Fruit fly (Drosophila melanogaster) whole organism, embryonic: ENCODE results near the gene CG6051.
A peak's percentile ranks its signal among the peaks of the same experiment; 100 is the strongest.

Experiments
- Abd-B ChIP-seq: fragments of 200-800 bp; sonication (Bioruptor generic); optimal IDR thresholded peaks from 2 replicates; lab custom pipeline; 2018; ENCODE audit warnings: missing biosample characterization, mild to moderate bottlenecking, missing genetic modification characterization, moderate library complexity
- Atf3 ChIP-seq: fragments of 200-800 bp; sonication (Bioruptor generic); optimal IDR thresholded peaks from 3 replicates; lab custom pipeline; 2016; ENCODE audit warnings: missing biosample characterization, missing genetic modification characterization
- Bteb2 ChIP-seq: fragments of 200-800 bp; sonication (Bioruptor generic); optimal IDR thresholded peaks from 2 replicates; lab custom pipeline; 2016; ENCODE audit warnings: missing biosample characterization, missing genetic modification characterization
- CG10267 ChIP-seq: fragments of 200-800 bp; sonication (Bioruptor generic); optimal IDR thresholded peaks from 2 replicates; lab custom pipeline; 2018; ENCODE audit warnings: missing biosample characterization, mild to moderate bottlenecking, missing genetic modification characterization, moderate library complexity
- CG10462 ChIP-seq: fragments of 200-800 bp; sonication (Bioruptor generic); optimal IDR thresholded peaks from 2 replicates; lab custom pipeline; 2016; ENCODE audit warnings: missing biosample characterization, missing genetic modification characterization
- CG10959 ChIP-seq: fragments of 200-800 bp; sonication (Bioruptor generic); IDR thresholded peaks from 2 replicates; pipeline ENCODE4 v1.3.6; 2022; ENCODE audit warnings: missing biosample characterization, missing genetic modification characterization
- CG12219 ChIP-seq: fragments of 200-800 bp; sonication (Bioruptor generic); optimal IDR thresholded peaks from 3 replicates; lab custom pipeline; 2018; ENCODE audit warnings: missing biosample characterization, mild to moderate bottlenecking, missing genetic modification characterization
- CG1233 ChIP-seq: fragments of 200-800 bp; sonication (Bioruptor generic); optimal IDR thresholded peaks from 4 replicates; lab custom pipeline; 2018; ENCODE audit warnings: missing biosample characterization, mild to moderate bottlenecking, missing genetic modification characterization
- CG13775 ChIP-seq: fragments of 200-800 bp; sonication (Bioruptor generic); optimal IDR thresholded peaks from 3 replicates; lab custom pipeline; 2017; ENCODE audit warnings: missing biosample characterization, mild to moderate bottlenecking, missing genetic modification characterization
- CG16863 ChIP-seq: fragments of 200-800 bp; sonication (Bioruptor generic); optimal IDR thresholded peaks from 3 replicates; lab custom pipeline; 2016; ENCODE audit warnings: missing biosample characterization, missing genetic modification characterization
- CG2889 ChIP-seq: fragments of 200-800 bp; sonication (Bioruptor generic); IDR thresholded peaks from 3 replicates; pipeline ENCODE4 v1.3.6; 2022; ENCODE audit warnings: missing biosample characterization, missing genetic modification characterization
- CG30403 ChIP-seq: fragments of 200-800 bp; sonication (Bioruptor generic); optimal IDR thresholded peaks from 3 replicates; lab custom pipeline; 2016; ENCODE audit warnings: missing biosample characterization, missing genetic modification characterization
- CG3163 ChIP-seq: fragments of 200-800 bp; sonication (Bioruptor generic); optimal IDR thresholded peaks from 3 replicates; lab custom pipeline; 2016; ENCODE audit warnings: missing biosample characterization, missing genetic modification characterization
- CG4360 ChIP-seq: fragments of 200-800 bp; sonication (Bioruptor generic); IDR thresholded peaks from 2 replicates; pipeline ENCODE4 v1.3.6; 2022; ENCODE audit warnings: missing biosample characterization, missing genetic modification characterization
- CG6765 ChIP-seq: fragments of 200-800 bp; sonication (Bioruptor generic); optimal IDR thresholded peaks from 3 replicates; lab custom pipeline; 2017; ENCODE audit warnings: missing biosample characterization, mild to moderate bottlenecking, missing genetic modification characterization
- CG6791 ChIP-seq: fragments of 200-800 bp; sonication (Bioruptor generic); IDR thresholded peaks from 3 replicates; pipeline ENCODE4 v1.3.6; 2022; ENCODE audit warnings: missing biosample characterization, missing genetic modification characterization; ENCODE audit not compliant: partially characterized antibody
- CG7928 ChIP-seq: fragments of 200-800 bp; sonication (Bioruptor generic); optimal IDR thresholded peaks from 2 replicates; lab custom pipeline; 2017; ENCODE audit warnings: missing biosample characterization, mild to moderate bottlenecking, missing genetic modification characterization
- CG8281 ChIP-seq: fragments of 200-800 bp; sonication (Bioruptor generic); optimal IDR thresholded peaks from 2 replicates; lab custom pipeline; 2018; ENCODE audit warnings: missing biosample characterization, mild to moderate bottlenecking, missing genetic modification characterization, moderate library complexity
- CoRest ChIP-seq: fragments of 200-800 bp; sonication (Bioruptor generic); optimal IDR thresholded peaks from 3 replicates; lab custom pipeline; 2018; ENCODE audit warnings: missing biosample characterization, mild to moderate bottlenecking, missing genetic modification characterization, moderate library complexity
- D ChIP-seq, 2 experiments: fragments of 200-800 bp in 1 of 2; fragments of >200 bp in 1 of 2; sonication (Bioruptor generic) in 1 of 2; optimal IDR thresholded peaks; 2 replicates in 1 of 2; 3 replicates in 1 of 2; lab custom pipeline; 2017; ENCODE audit warnings: mild to moderate bottlenecking in 1 of 2, missing biosample characterization in 1 of 2, missing genetic modification characterization in 1 of 2, missing genetic modification reagents in 1 of 2
- Doc2 ChIP-seq: fragments of 200-800 bp; sonication (Bioruptor generic); IDR thresholded peaks from 2 replicates; pipeline ENCODE4 v1.3.6; 2022; ENCODE audit warnings: missing biosample characterization, missing genetic modification characterization
- Fer1 ChIP-seq: fragments of 200-800 bp; sonication (Bioruptor generic); optimal IDR thresholded peaks from 2 replicates; lab custom pipeline; 2017; ENCODE audit warnings: missing biosample characterization, mild to moderate bottlenecking, missing genetic modification characterization
- HLH3B ChIP-seq: fragments of 200-800 bp; sonication (Bioruptor generic); IDR thresholded peaks from 2 replicates; pipeline ENCODE4 v1.3.6; 2022; ENCODE audit warnings: missing biosample characterization, missing genetic modification characterization
- Hr78 ChIP-seq, 2 experiments: fragments of 200-800 bp in 1 of 2; fragments of >200 bp in 1 of 2; sonication (Bioruptor generic) in 1 of 2; optimal IDR thresholded peaks; 2 replicates each; lab custom pipeline; 2017 to 2019; ENCODE audit warnings: missing biosample characterization in 2 of 2, missing genetic modification characterization in 2 of 2, mild to moderate bottlenecking in 1 of 2, moderate library complexity in 1 of 2
- Jarid2 ChIP-seq: fragments of 200-800 bp; sonication (Bioruptor generic); optimal IDR thresholded peaks from 3 replicates; lab custom pipeline; 2017; ENCODE audit warnings: mild to moderate bottlenecking, missing biosample characterization, missing genetic modification reagents, missing genetic modification characterization
- MESR4 ChIP-seq: fragments of 200-800 bp; sonication (Bioruptor generic); optimal IDR thresholded peaks from 2 replicates; lab custom pipeline; 2018; ENCODE audit warnings: missing biosample characterization, mild to moderate bottlenecking, missing genetic modification characterization, moderate library complexity
- Oli ChIP-seq: fragments of 200-800 bp; sonication (Bioruptor generic); optimal IDR thresholded peaks from 2 replicates; lab custom pipeline; 2018; ENCODE audit warnings: missing biosample characterization, mild to moderate bottlenecking, missing genetic modification characterization, moderate library complexity
- Optix ChIP-seq: fragments of 200-800 bp; sonication (Bioruptor generic); IDR thresholded peaks from 3 replicates; pipeline ENCODE4 v1.3.6; 2022; ENCODE audit warnings: missing biosample characterization, missing genetic modification characterization
- Sox102F ChIP-seq: fragments of 200-800 bp; sonication (Bioruptor generic); optimal IDR thresholded peaks from 2 replicates; lab custom pipeline; 2018; ENCODE audit warnings: missing biosample characterization, mild to moderate bottlenecking, missing genetic modification characterization, moderate library complexity
- Trl ChIP-seq, 3 experiments: fragments of >200 bp in 2 of 3; fragments of 200-800 bp in 1 of 3; sonication (Bioruptor generic) in 1 of 3; optimal IDR thresholded peaks; 2 replicates in 1 of 3; 3 replicates in 2 of 3; lab custom pipeline; 2016 to 2017; ENCODE audit warnings: missing biosample characterization in 1 of 3, missing genetic modification characterization in 1 of 3
- ap ChIP-seq: fragments of 200-800 bp; sonication (Bioruptor generic); IDR thresholded peaks from 2 replicates; pipeline ENCODE4 v1.3.6; 2022; ENCODE audit warnings: missing biosample characterization, missing genetic modification characterization
- bab2 ChIP-seq: fragments of 200-800 bp; sonication (Bioruptor generic); optimal IDR thresholded peaks from 2 replicates; lab custom pipeline; 2016; ENCODE audit warnings: missing biosample characterization, missing genetic modification characterization
- cato ChIP-seq: fragments of 200-800 bp; sonication (Bioruptor generic); optimal IDR thresholded peaks from 2 replicates; lab custom pipeline; 2016; ENCODE audit warnings: missing biosample characterization, missing genetic modification characterization, borderline replicate concordance
- fd64A ChIP-seq: fragments of 200-800 bp; sonication (Bioruptor generic); optimal IDR thresholded peaks from 3 replicates; lab custom pipeline; 2018; ENCODE audit warnings: missing biosample characterization, mild to moderate bottlenecking, missing genetic modification characterization
- fd96Cb ChIP-seq: fragments of 200-800 bp; sonication (Bioruptor generic); optimal IDR thresholded peaks from 2 replicates; lab custom pipeline; 2018; ENCODE audit warnings: missing biosample characterization, mild to moderate bottlenecking, missing genetic modification characterization, moderate library complexity
- grn ChIP-seq: fragments of 200-800 bp; sonication (Bioruptor generic); optimal IDR thresholded peaks from 3 replicates; lab custom pipeline; 2017; ENCODE audit warnings: missing biosample characterization, missing genetic modification characterization
- hkb ChIP-seq, 2 experiments: fragments of 200-800 bp in 1 of 2; fragments of >200 bp in 1 of 2; sonication (Bioruptor generic) in 1 of 2; IDR thresholded peaks in 1 of 2; optimal IDR thresholded peaks in 1 of 2; 2 replicates each; pipeline versions ENCODE4 v1.3.6 to Lab custom; 2017 to 2022; ENCODE audit warnings: missing biosample characterization in 1 of 2, missing genetic modification characterization in 1 of 2
- nmo ChIP-seq: fragments of 200-800 bp; sonication (Bioruptor generic); optimal IDR thresholded peaks from 2 replicates; lab custom pipeline; 2018; ENCODE audit warnings: missing biosample characterization, mild to moderate bottlenecking, missing genetic modification characterization, moderate library complexity
- salm ChIP-seq: fragments of 200-800 bp; sonication (Bioruptor generic); optimal IDR thresholded peaks from 2 replicates; lab custom pipeline; 2018; ENCODE audit warnings: missing biosample characterization, mild to moderate bottlenecking, missing genetic modification characterization
- sd ChIP-seq: fragments of 200-800 bp; sonication (Bioruptor generic); optimal IDR thresholded peaks from 3 replicates; lab custom pipeline; 2018; ENCODE audit warnings: missing biosample characterization, mild to moderate bottlenecking, missing genetic modification characterization, moderate library complexity
- slp2 ChIP-seq: fragments of 200-800 bp; sonication (Bioruptor generic); optimal IDR thresholded peaks from 2 replicates; lab custom pipeline; 2016; ENCODE audit warnings: missing biosample characterization, missing genetic modification characterization
- tin ChIP-seq: fragments of 200-800 bp; sonication (Bioruptor generic); optimal IDR thresholded peaks from 3 replicates; lab custom pipeline; 2016; ENCODE audit warnings: missing biosample characterization, missing genetic modification characterization
- tio ChIP-seq: fragments of 200-800 bp; sonication (Bioruptor generic); optimal IDR thresholded peaks from 2 replicates; lab custom pipeline; 2017; ENCODE audit warnings: missing biosample characterization, missing genetic modification characterization, inconsistent platforms
- trh ChIP-seq: fragments of 200-800 bp; sonication (Bioruptor generic); optimal IDR thresholded peaks from 2 replicates; lab custom pipeline; 2016; ENCODE audit warnings: missing biosample characterization, missing genetic modification characterization
- tx ChIP-seq: fragments of 200-800 bp; sonication (Bioruptor generic); optimal IDR thresholded peaks from 2 replicates; lab custom pipeline; 2016; ENCODE audit warnings: missing biosample characterization, missing genetic modification characterization
- vnd ChIP-seq: fragments of 200-800 bp; sonication (Bioruptor generic); IDR thresholded peaks from 3 replicates; pipeline ENCODE4 v1.3.6; 2022; ENCODE audit warnings: missing biosample characterization, missing genetic modification characterization; ENCODE audit not compliant: partially characterized antibody

CG6051 gene

dm6 chr3R:27135692-27136641, 14.9 kb downstream of the CG6051 start (continued):
- TF ChIP-seq hkb (optimal IDR thresholded peaks at IDR 0.05; lab: Kevin White, UChicago) (no peak), hkb (GFP tag; IDR thresholded peaks at IDR 0.05; lab: Robert Waterston, UW) (peak; percentile 61; the same call in 1 of the 2 replicates), CG10959 (GFP tag; lab: Robert Waterston, UW) (peak; percentile 50; the same call in 1 of the 2 replicates), CG1233 (GFP tag; lab: Kevin White, UChicago) (peak; percentile 88), CG30403 (no peak), CG4360 (peak; percentile 60), CG3163 (GFP tag; lab: Kevin White, UChicago) (peak; percentile 40), vnd (GFP tag; lab: Robert Waterston, UW) (no peak), Doc2 (GFP tag; lab: Robert Waterston, UW) (no peak), D (optimal IDR thresholded peaks at IDR 0.05; lab: Kevin White, UChicago) (no peak), D (GFP tag; optimal IDR thresholded peaks at IDR 0.05; lab: Kevin White, UChicago) (peak; percentile 80), Jarid2 (GFP tag; lab: Kevin White, UChicago) (peak; percentile 36), CG10267 (tag; lab: Kevin White, UChicago) (peak; percentile 40), tio (GFP tag; lab: Kevin White, UChicago) (peak; percentile 55), CG8281 (tag; lab: Kevin White, UChicago) (peak; percentile 67), salm (peak; percentile 65), cato (GFP tag; lab: Kevin White, UChicago) (peak; percentile 46), Optix (GFP tag; lab: Robert Waterston, UW) (peak; percentile 50; the same call in 1 of the 3 replicates), CG16863 (GFP tag; lab: Kevin White, UChicago) (peak; percentile 77), Trl (optimal IDR thresholded peaks at IDR 0.05; lab: Kevin White, UChicago) (no peak), Trl (GFP tag; optimal IDR thresholded peaks at IDR 0.05; lab: Kevin White, UChicago) (peak; percentile 80), Fer1 (GFP tag; lab: Kevin White, UChicago) (peak; percentile 7), Abd-B (no peak), ap (GFP tag; lab: Robert Waterston, UW) (no peak), HLH3B (GFP tag; lab: Robert Waterston, UW) (peak; percentile 54; the same call in 1 of the 2 replicates), Atf3 (GFP tag; lab: Kevin White, UChicago) (peak; percentile 70), CoRest (peak; percentile 57), tx (no peak), slp2 (GFP tag; lab: Kevin White, UChicago) (peak; percentile 43), CG13775 (GFP tag; lab: Kevin White, UChicago) (peak; percentile 29), grn (peak; percentile 71), fd64A (GFP tag; lab: Kevin White, UChicago) (peak; percentile 77), tin (peak; percentile 13), fd96Cb (tag; lab: Kevin White, UChicago) (peak; percentile 52), Bteb2 (peak; percentile 58), CG7928 (GFP tag; lab: Kevin White, UChicago) (no peak), trh (peak; percentile 48), Hr78 (GFP tag; optimal IDR thresholded peaks at IDR 0.05; lab: Kevin White, UChicago) (peak in 1 of 2 experiments; percentile 55), CG6791 (no peak), CG12219 (GFP tag; lab: Kevin White, UChicago) (peak; percentile 59), CG10462 (GFP tag; lab: Kevin White, UChicago) (peak; percentile 66), MESR4 (GFP tag; lab: Kevin White, UChicago) (peak; percentile 1), CG6765 (GFP tag; lab: Kevin White, UChicago) (no peak), CG2889 (no peak), bab2 (GFP tag; lab: Kevin White, UChicago) (peak; percentile 70), nmo (peak; percentile 27), sd (tag; lab: Kevin White, UChicago) (no peak), Oli (tag; lab: Kevin White, UChicago) (peak; percentile 32), Sox102F (GFP tag; lab: Kevin White, UChicago) (peak; percentile 62)
